Worm (Caenorhabditis elegans) whole organism, L4/young adult: ENCODE data around the gene srh-185.

Source experiments
- dao-5 ChIP-seq: sonication (generic microtip); optimal IDR thresholded peaks from 2 replicates; lab custom pipeline; 2016; ENCODE audit warnings: missing genotype, missing genetic modification characterization, moderate library complexity, missing compliant biosample characterization
- him-1 ChIP-seq: sonication (generic microtip); optimal IDR thresholded peaks from 2 replicates; lab custom pipeline; 2016; ENCODE audit warnings: missing genotype, missing genetic modification reagents, missing genetic modification characterization, missing compliant biosample characterization

ce11 chrV:3104134-3104533 lies 38.1 kb downstream of the srh-185 start, which contains the start of gene str-66:
- TF ChIP-seq dao-5 (tag; lab: Kevin White, UChicago) (no peak), him-1 (no peak)
